Worm (Caenorhabditis elegans) whole organism, L3 larva: ENCODE measurements around the gene vab-1.

Source experiments
- R02D3.7 ChIP-seq: fragments of 150-350 bp; optimal IDR thresholded peaks from 2 replicates; lab custom pipeline; 2014; ENCODE audit warnings: missing biosample characterization, missing genetic modification characterization
- ceh-16 ChIP-seq: sonication (generic microtip); optimal IDR thresholded peaks from 2 replicates; lab custom pipeline; 2017; ENCODE audit warnings: missing biosample characterization, missing genetic modification characterization
- ceh-82 ChIP-seq: fragments of 150-350 bp; optimal IDR thresholded peaks from 2 replicates; lab custom pipeline; 2014; ENCODE audit warnings: missing biosample characterization, missing genetic modification characterization
- ceh-9 ChIP-seq: sonication (generic microtip); optimal IDR thresholded peaks from 2 replicates; lab custom pipeline; 2018; ENCODE audit warnings: missing biosample characterization, missing genetic modification characterization
- egl-27 ChIP-seq: sonication (generic microtip); optimal IDR thresholded peaks from 4 replicates; lab custom pipeline; 2017; ENCODE audit warnings: missing biosample characterization, missing genetic modification reagents, missing genetic modification characterization
- egl-5 ChIP-seq: fragments of 150-350 bp; optimal IDR thresholded peaks from 2 replicates; lab custom pipeline; 2017; ENCODE audit warnings: missing biosample characterization, missing genetic modification reagents, missing genetic modification characterization, inconsistent platforms
- elt-1 ChIP-seq: fragments of 150-350 bp; optimal IDR thresholded peaks from 2 replicates; lab custom pipeline; 2014; ENCODE audit warnings: missing biosample characterization, missing genetic modification characterization
- elt-3 ChIP-seq, 3 experiments: fragments of 150-350 bp in 1 of 3; sonication (generic microtip) in 2 of 3; optimal IDR thresholded peaks; 2 replicates in 2 of 3; 4 replicates in 1 of 3; lab custom pipeline; 2014 to 2017; ENCODE audit warnings: missing biosample characterization in 3 of 3, missing genetic modification characterization in 3 of 3
- fkh-10 ChIP-seq: sonication (generic microtip); optimal IDR thresholded peaks from 2 replicates; lab custom pipeline; 2017; ENCODE audit warnings: missing biosample characterization, missing genetic modification reagents, missing genetic modification characterization
- fos-1 ChIP-seq: fragments of 150-350 bp; optimal IDR thresholded peaks from 2 replicates; lab custom pipeline; 2014; ENCODE audit warnings: missing biosample characterization, missing genetic modification characterization
- hmg-11 ChIP-seq: sonication (generic microtip); optimal IDR thresholded peaks from 2 replicates; lab custom pipeline; 2016; ENCODE audit warnings: missing genetic modification characterization, missing compliant biosample characterization
- jun-1 ChIP-seq: fragments of 150-350 bp; optimal IDR thresholded peaks from 2 replicates; lab custom pipeline; 2014; ENCODE audit warnings: missing biosample characterization, missing genetic modification reagents, missing genetic modification characterization
- lin-15B ChIP-seq: fragments of 150-350 bp; optimal IDR thresholded peaks from 2 replicates; lab custom pipeline; 2014; ENCODE audit warnings: missing biosample characterization, missing genetic modification characterization
- lin-39 ChIP-seq: fragments of 150-350 bp; optimal IDR thresholded peaks from 2 replicates; lab custom pipeline; 2018; ENCODE audit warnings: missing biosample characterization, missing genetic modification reagents, missing genetic modification characterization
- lsy-12 ChIP-seq: sonication (generic microtip); optimal IDR thresholded peaks from 2 replicates; lab custom pipeline; 2016; ENCODE audit warnings: mild to moderate bottlenecking, missing genetic modification characterization, missing compliant biosample characterization
- mdl-1 ChIP-seq: fragments of 150-350 bp; optimal IDR thresholded peaks from 2 replicates; lab custom pipeline; 2014; ENCODE audit warnings: missing biosample characterization, missing genetic modification characterization
- mml-1 ChIP-seq: fragments of 150-350 bp; sonication (generic microtip); optimal IDR thresholded peaks from 3 replicates; lab custom pipeline; 2014; ENCODE audit warnings: missing biosample characterization, missing genetic modification characterization
- nhr-11 ChIP-seq: fragments of 150-350 bp; optimal IDR thresholded peaks from 2 replicates; lab custom pipeline; 2014; ENCODE audit warnings: missing biosample characterization, missing genetic modification characterization
- nhr-237 ChIP-seq: fragments of 150-350 bp; optimal IDR thresholded peaks from 2 replicates; lab custom pipeline; 2014; ENCODE audit warnings: missing biosample characterization, missing genetic modification characterization
- nhr-25 ChIP-seq: sonication (generic microtip); optimal IDR thresholded peaks from 2 replicates; lab custom pipeline; 2017; ENCODE audit warnings: missing biosample characterization, missing genetic modification characterization
- nhr-43 ChIP-seq: sonication (generic microtip); optimal IDR thresholded peaks from 2 replicates; lab custom pipeline; 2016; ENCODE audit warnings: mild to moderate bottlenecking, missing genetic modification characterization, missing compliant biosample characterization; ENCODE audit not compliant: poor library complexity, severe bottlenecking
- nhr-67 ChIP-seq: fragments of 150-350 bp; optimal IDR thresholded peaks from 2 replicates; lab custom pipeline; 2014; ENCODE audit warnings: missing biosample characterization, missing genetic modification characterization
- nhr-76 ChIP-seq: fragments of 150-350 bp; sonication (generic microtip); optimal IDR thresholded peaks from 5 replicates; lab custom pipeline; 2014; ENCODE audit warnings: missing biosample characterization, missing genetic modification characterization
- nhr-77 ChIP-seq: fragments of 150-350 bp; optimal IDR thresholded peaks from 2 replicates; lab custom pipeline; 2014; ENCODE audit warnings: missing biosample characterization, missing genetic modification characterization
- pha-4 ChIP-seq: fragments of 150-350 bp; optimal IDR thresholded peaks from 2 replicates; lab custom pipeline; 2014; ENCODE audit warnings: missing biosample characterization, missing genetic modification reagents, missing genetic modification characterization
- pqm-1 ChIP-seq: fragments of 150-350 bp; optimal IDR thresholded peaks from 2 replicates; lab custom pipeline; 2017; ENCODE audit warnings: missing biosample characterization, missing genetic modification characterization, inconsistent platforms
- unc-39 ChIP-seq: sonication (generic microtip); optimal IDR thresholded peaks from 4 replicates; lab custom pipeline; 2017; ENCODE audit warnings: missing biosample characterization, missing genetic modification characterization
- unc-62 ChIP-seq: fragments of 150-350 bp; sonication (generic microtip); optimal IDR thresholded peaks from 4 replicates; lab custom pipeline; 2014; ENCODE audit warnings: missing biosample characterization, missing genetic modification reagents, missing genetic modification characterization
- ztf-11 ChIP-seq: fragments of 150-350 bp; optimal IDR thresholded peaks from 2 replicates; lab custom pipeline; 2014; ENCODE audit warnings: missing biosample characterization, missing genetic modification characterization
- ztf-4 ChIP-seq: fragments of 150-350 bp; optimal IDR thresholded peaks from 2 replicates; lab custom pipeline; 2014; ENCODE audit warnings: missing biosample characterization, missing genetic modification characterization

The vab-1 gene

ce11 chrII:4571868-4572267 lies at the start of gene vab-1:
Gene vab-1, plus strand, starts transcription at chrII:4572000.
- no peak for TF ChIP-seq ceh-82 (tag; lab: Kevin White, UChicago)
- no peak for TF ChIP-seq nhr-43 (tag; lab: Kevin White, UChicago)

ce11 chrII:4523122-4523672 lies 48.6 kb upstream of the vab-1 start, which contains the start of the genes B0304.4 and B0304.2:
Gene B0304.4, minus strand, starts transcription at chrII:4523222.
Gene B0304.2, plus strand, starts transcription at chrII:4523622.
- TF ChIP-seq mml-1 (tag; lab: Kevin White, UChicago) (no peak), nhr-76 (tag; lab: Kevin White, UChicago) (no peak), R02D3.7 (tag; lab: Kevin White, UChicago) (no peak), ztf-11 (tag; lab: Kevin White, UChicago) (no peak)

- TF ChIP-seq egl-27 (tag; lab: Kevin White, UChicago) (no peak), egl-5 (tag; lab: Kevin White, UChicago) (no peak), mdl-1 (no peak), nhr-77 (tag; lab: Kevin White, UChicago) (no peak), hmg-11 (tag; lab: Kevin White, UChicago) (no peak), nhr-76 (tag; lab: Kevin White, UChicago) (no peak), R02D3.7 (tag; lab: Kevin White, UChicago) (no peak)
These were observed 46.6 kb upstream of the vab-1 start for ce11 chrII:4525185-4525584.

ce11 chrII:4527800-4528199 lies 44.0 kb upstream of the vab-1 start, which contains the start of gene sra-35:
Gene sra-35, minus strand, starts transcription at chrII:4527900.
- TF ChIP-seq egl-5 (tag; lab: Kevin White, UChicago) (no peak), lin-39 (tag; lab: Kevin White, UChicago) (no peak), elt-1 (no peak), nhr-25 (tag; lab: Kevin White, UChicago) (no peak), lsy-12 (tag; lab: Kevin White, UChicago) (no peak)

- TF ChIP-seq nhr-11 (tag; lab: Kevin White, UChicago) (no peak), egl-5 (tag; lab: Kevin White, UChicago) (no peak), pha-4 (no peak), pqm-1 (tag; lab: Kevin White, UChicago) (no peak), ztf-11 (tag; lab: Kevin White, UChicago) (no peak), nhr-67 (tag; lab: Kevin White, UChicago) (no peak), lsy-12 (tag; lab: Kevin White, UChicago) (no peak), jun-1 (tag; lab: Kevin White, UChicago) (no peak), nhr-43 (tag; lab: Kevin White, UChicago) (no peak), fos-1 (tag; lab: Kevin White, UChicago) (no peak), nhr-237 (tag; lab: Kevin White, UChicago) (no peak), ceh-16 (tag; lab: Kevin White, UChicago) (no peak), egl-27 (tag; lab: Kevin White, UChicago) (no peak), hmg-11 (tag; lab: Kevin White, UChicago) (no peak), nhr-76 (tag; lab: Kevin White, UChicago) (no peak), elt-1 (no peak), ceh-82 (tag; lab: Kevin White, UChicago) (no peak), unc-62 (GFP tag; lab: Kevin White, UChicago) (no peak), fkh-10 (GFP tag; lab: Kevin White, UChicago) (no peak)
These were observed 39.9 kb upstream of the vab-1 start, which contains the start of gene sra-32 for ce11 chrII:4531880-4532279. Gene sra-32, minus strand, starts transcription at chrII:4531980.

- TF ChIP-seq lsy-12 (tag; lab: Kevin White, UChicago), result no peak
- TF ChIP-seq unc-39, result no peak
- TF ChIP-seq elt-3 (tag; optimal IDR thresholded peaks at IDR 0.05; lab: Kevin White, UChicago), result no peak
- TF ChIP-seq ztf-4 (tag; lab: Kevin White, UChicago), result no peak
These were observed 34.7 kb upstream of the vab-1 start, which contains the start of gene sra-33 for ce11 chrII:4537141-4537540. Gene sra-33, minus strand, starts transcription at chrII:4537241.

- TF ChIP-seq ceh-9 (tag; lab: Kevin White, UChicago) (no peak), mml-1 (tag; lab: Kevin White, UChicago) (no peak), lin-15B (no peak), egl-5 (tag; lab: Kevin White, UChicago) (no peak)
These were observed 31.2 kb upstream of the vab-1 start, which contains the start of gene sra-36 for ce11 chrII:4540631-4541030. Gene sra-36, minus strand, starts transcription at chrII:4540731.
